Fruit fly (Drosophila melanogaster): ENCODE measurements around the gene ppk22.

The ppk22 gene

DNA sequence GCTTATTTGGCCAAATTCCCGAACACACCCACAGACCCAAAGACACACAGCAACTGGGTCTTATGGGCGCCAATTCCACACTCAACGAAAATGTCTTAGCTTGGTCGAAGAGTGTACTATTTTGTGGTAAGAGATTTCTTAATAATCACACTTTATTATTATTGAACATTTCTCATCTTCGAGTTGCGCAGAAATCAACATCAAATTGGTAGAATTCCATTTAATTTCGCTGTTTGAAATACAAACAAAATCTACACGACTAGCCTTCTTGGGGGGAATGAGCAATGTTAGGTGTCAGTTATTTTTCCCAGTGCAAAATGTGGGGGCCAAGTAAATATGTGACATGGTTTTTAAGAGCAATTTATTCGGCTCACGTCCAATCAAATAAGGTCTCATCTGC lies 31.3 kb upstream of the ppk22 start (continued):
- peak; percentile 30; the same call in 1 of the 2 replicates for TF ChIP-seq Drgx (GFP tag; IDR thresholded peaks at IDR 0.05)
- TF ChIP-seq CG12236 (GFP tag; optimal IDR thresholded peaks at IDR 0.05), result no peak
- no peak for TF ChIP-seq hbn (GFP tag; IDR thresholded peaks at IDR 0.05; ENCODE audit: partially characterized antibody)
- TF ChIP-seq CG11456 (GFP tag; IDR thresholded peaks at IDR 0.05), result no peak
- TF ChIP-seq ewg (GFP tag; optimal IDR thresholded peaks at IDR 0.05), result no peak
- no peak for TF ChIP-seq ro (GFP tag; IDR thresholded peaks at IDR 0.05)
- TF ChIP-seq CG10274 (GFP tag; optimal IDR thresholded peaks at IDR 0.05), result no peak
- TF ChIP-seq CG6654 (GFP tag; optimal IDR thresholded peaks at IDR 0.05), result no peak
- TF ChIP-seq CG13123 (GFP tag; optimal IDR thresholded peaks at IDR 0.05), result no peak
- TF ChIP-seq CG17912 (GFP tag; optimal IDR thresholded peaks at IDR 0.05), result no peak
- TF ChIP-seq stwl (tag; optimal IDR thresholded peaks at IDR 0.05), result no peak
- no peak for TF ChIP-seq CG17385 (GFP tag; optimal IDR thresholded peaks at IDR 0.05)
- no peak for TF ChIP-seq az2 (GFP tag; optimal IDR thresholded peaks at IDR 0.05)
- peak; percentile 24 for TF ChIP-seq Sox102F (GFP tag; optimal IDR thresholded peaks at IDR 0.05)
- TF ChIP-seq Six4 (GFP tag; optimal IDR thresholded peaks at IDR 0.05), result no peak
- TF ChIP-seq fd64A (GFP tag; optimal IDR thresholded peaks at IDR 0.05), result no peak
- no peak for TF ChIP-seq Kr (GFP tag; optimal IDR thresholded peaks at IDR 0.05)
- TF ChIP-seq Oli (tag; optimal IDR thresholded peaks at IDR 0.05), result peak; percentile 14
- TF ChIP-seq CG7357 (GFP tag; IDR thresholded peaks at IDR 0.05), result no peak
- no peak for TF ChIP-seq CG13296 (GFP tag; optimal IDR thresholded peaks at IDR 0.05)
- TF ChIP-seq CG4424 (GFP tag; optimal IDR thresholded peaks at IDR 0.05), result no peak
- no peak for TF ChIP-seq Mes4 (GFP tag; optimal IDR thresholded peaks at IDR 0.05)
- TF ChIP-seq bcd (GFP tag; optimal IDR thresholded peaks at IDR 0.05), result no peak
- TF ChIP-seq hth (optimal IDR thresholded peaks at IDR 0.05), result no peak
- no peak for TF ChIP-seq CG12299 (tag; optimal IDR thresholded peaks at IDR 0.05)
- TF ChIP-seq HLHmδ (GFP tag; optimal IDR thresholded peaks at IDR 0.05), result no peak
- no peak for TF ChIP-seq org-1 (GFP tag; optimal IDR thresholded peaks at IDR 0.05)
- TF ChIP-seq kni (GFP tag; optimal IDR thresholded peaks at IDR 0.05), result no peak
- no peak for TF ChIP-seq MBD-R2 (GFP tag; IDR thresholded peaks at IDR 0.05)
- no peak for TF ChIP-seq CG13287 (GFP tag; IDR thresholded peaks at IDR 0.05; ENCODE audit: partially characterized antibody)
- no peak for TF ChIP-seq dpn (GFP tag; optimal IDR thresholded peaks at IDR 0.05)
- TF ChIP-seq crp (GFP tag; optimal IDR thresholded peaks at IDR 0.05), result no peak
- no peak for TF ChIP-seq Deaf1 (tag; optimal IDR thresholded peaks at IDR 0.05)
- no peak for TF ChIP-seq Optix (GFP tag; IDR thresholded peaks at IDR 0.05)
- no peak for TF ChIP-seq lilli (GFP tag; optimal IDR thresholded peaks at IDR 0.05)
- TF ChIP-seq CG11504 (tag; optimal IDR thresholded peaks at IDR 0.05), result peak; percentile 39
- TF ChIP-seq her (GFP tag; optimal IDR thresholded peaks at IDR 0.05), result no peak
- TF ChIP-seq zf30C (GFP tag; optimal IDR thresholded peaks at IDR 0.05), result peak; percentile 29
- TF ChIP-seq Hey (tag; optimal IDR thresholded peaks at IDR 0.05), result no peak
- TF ChIP-seq lola (GFP tag; optimal IDR thresholded peaks at IDR 0.05), result no peak
- peak; percentile 75 for TF ChIP-seq Med (GFP tag)
- peak; percentile 33 for TF ChIP-seq CG1603 (tag; optimal IDR thresholded peaks at IDR 0.05)
- TF ChIP-seq gem (tag; optimal IDR thresholded peaks at IDR 0.05), result peak; percentile 36
- no peak for TF ChIP-seq CG12219 (GFP tag; optimal IDR thresholded peaks at IDR 0.05)
- TF ChIP-seq CG13424 (tag; optimal IDR thresholded peaks at IDR 0.05), result peak; percentile 27
- TF ChIP-seq corto (GFP tag; optimal IDR thresholded peaks at IDR 0.05), result no peak
- no peak for TF ChIP-seq psq (GFP tag; optimal IDR thresholded peaks at IDR 0.05)
- no peak for TF ChIP-seq Hand (GFP tag; optimal IDR thresholded peaks at IDR 0.05)
- no peak for TF ChIP-seq PHDP (tag; optimal IDR thresholded peaks at IDR 0.05)
- no peak for TF ChIP-seq CG1602 (GFP tag; optimal IDR thresholded peaks at IDR 0.05)
- TF ChIP-seq Hr39 (optimal IDR thresholded peaks at IDR 0.05), result no peak
- no peak for TF ChIP-seq CG2889 (GFP tag; IDR thresholded peaks at IDR 0.05)
